Fruit fly (Drosophila melanogaster): ENCODE results near the gene CG7168.
A peak's percentile ranks its signal among the peaks of the same experiment; 100 is the strongest.

Gene CG7168

DNA sequence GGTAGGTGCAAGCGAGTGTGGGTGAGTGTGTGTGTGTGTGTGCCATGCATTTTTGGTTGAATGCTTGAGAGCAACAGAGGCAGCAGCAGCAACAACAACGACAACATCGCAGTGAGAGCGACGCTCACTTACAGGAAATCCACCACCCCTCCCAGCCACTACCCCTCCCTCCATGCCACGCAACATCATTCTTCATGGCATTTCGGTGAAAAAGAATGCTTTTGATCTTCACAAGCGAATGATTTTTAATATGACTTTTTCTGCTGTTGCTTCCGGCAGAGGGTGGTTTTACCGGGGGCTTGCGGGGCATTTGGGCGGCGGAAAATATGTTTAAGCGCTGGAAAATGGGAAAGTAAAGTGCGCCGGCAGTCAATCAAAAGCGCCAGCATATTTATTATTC is 35.7 kb upstream of the CG7168 start:
- TF ChIP-seq Dfd (GFP tag; optimal IDR thresholded peaks at IDR 0.05) = no peak
- no peak for TF ChIP-seq usp (GFP tag; optimal IDR thresholded peaks at IDR 0.05)
- no peak for TF ChIP-seq Rel (GFP tag; optimal IDR thresholded peaks at IDR 0.05)
- TF ChIP-seq Rel (tag; optimal IDR thresholded peaks at IDR 0.05) = no peak

DNA sequence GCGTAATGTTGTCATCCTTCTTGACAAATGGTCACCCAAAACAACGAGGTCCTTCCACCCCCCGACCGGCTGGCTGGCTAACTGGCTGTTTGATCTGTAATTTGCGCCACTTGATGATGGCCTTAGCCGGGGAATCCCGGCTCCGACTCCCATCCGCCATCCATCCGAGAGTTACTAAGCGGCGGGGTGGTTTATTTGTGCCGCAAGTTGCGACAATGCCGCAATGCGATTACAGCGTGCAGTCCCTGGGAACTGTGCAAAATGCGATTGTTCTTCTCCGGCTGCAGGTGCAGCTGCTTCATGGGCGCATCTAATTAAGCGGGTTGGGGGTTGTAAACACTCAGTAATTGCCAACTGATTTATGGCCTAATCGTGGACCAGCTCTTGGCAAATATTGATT is 34.1 kb upstream of the CG7168 start:
- no peak for TF ChIP-seq Sp1 (GFP tag; optimal IDR thresholded peaks at IDR 0.05)
- no peak for TF ChIP-seq dmrt93B (GFP tag; optimal IDR thresholded peaks at IDR 0.05)
- no peak for TF ChIP-seq Dif (GFP tag; optimal IDR thresholded peaks at IDR 0.05; ENCODE audit: partially characterized antibody)
- TF ChIP-seq lola (GFP tag; optimal IDR thresholded peaks at IDR 0.05) = no peak
- no peak for TF ChIP-seq Hr83 (GFP tag; optimal IDR thresholded peaks at IDR 0.05; ENCODE audit: poor library complexity, severe bottlenecking)
- TF ChIP-seq Dfd (GFP tag; optimal IDR thresholded peaks at IDR 0.05) = no peak
- no peak for TF ChIP-seq sv (GFP tag; optimal IDR thresholded peaks at IDR 0.05)
- TF ChIP-seq fru (GFP tag; optimal IDR thresholded peaks at IDR 0.05) = no peak
- no peak for TF ChIP-seq brk (GFP tag; optimal IDR thresholded peaks at IDR 0.05)
- no peak for TF ChIP-seq Myc (optimal IDR thresholded peaks at IDR 0.05)
- no peak for TF ChIP-seq Rel (GFP tag; optimal IDR thresholded peaks at IDR 0.05)
- TF ChIP-seq Rel (tag; optimal IDR thresholded peaks at IDR 0.05) = no peak
- no peak for TF ChIP-seq jim (GFP tag; optimal IDR thresholded peaks at IDR 0.05)

DNA sequence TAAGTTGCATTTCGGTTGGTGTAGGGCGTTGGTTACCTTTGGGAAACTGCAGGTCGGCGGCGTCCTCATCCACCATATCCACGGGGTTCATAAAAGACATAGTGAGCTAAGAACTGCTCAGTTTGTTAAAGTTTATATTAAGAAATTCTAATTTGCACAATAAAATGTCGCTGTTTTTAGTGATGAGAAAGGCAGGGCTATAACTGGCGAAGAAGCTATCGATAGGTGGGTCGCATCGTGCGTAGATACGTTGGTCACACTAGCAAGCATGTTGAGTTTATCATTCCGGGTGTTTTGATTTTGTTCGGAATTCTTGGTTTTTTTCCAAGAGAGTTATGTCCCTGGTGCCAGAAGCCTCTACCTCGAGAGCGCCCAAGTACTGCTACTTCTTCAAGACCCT is 29.4 kb upstream of the CG7168 start, which contains the start of the genes Ada2a, Polr2D, Tgs1 and moi:
Ada2a (minus strand) TSS at position 207 of the 400 bp plus-strand sequence.
Polr2D (minus strand) TSS at position 207 of the 400 bp plus-strand sequence.
Tgs1 (plus strand) TSS at position 250 of the 400 bp plus-strand sequence.
moi (plus strand) TSS at position 250 of the 400 bp plus-strand sequence.
- TF ChIP-seq Hr83 (GFP tag; optimal IDR thresholded peaks at IDR 0.05; ENCODE audit: poor library complexity, severe bottlenecking) = peak; percentile 38
- peak; percentile 9 for TF ChIP-seq Myc (optimal IDR thresholded peaks at IDR 0.05)
- no peak for TF ChIP-seq HLH106 (tag; optimal IDR thresholded peaks at IDR 0.05)
- no peak for TF ChIP-seq woc (GFP tag; optimal IDR thresholded peaks at IDR 0.05)

DNA sequence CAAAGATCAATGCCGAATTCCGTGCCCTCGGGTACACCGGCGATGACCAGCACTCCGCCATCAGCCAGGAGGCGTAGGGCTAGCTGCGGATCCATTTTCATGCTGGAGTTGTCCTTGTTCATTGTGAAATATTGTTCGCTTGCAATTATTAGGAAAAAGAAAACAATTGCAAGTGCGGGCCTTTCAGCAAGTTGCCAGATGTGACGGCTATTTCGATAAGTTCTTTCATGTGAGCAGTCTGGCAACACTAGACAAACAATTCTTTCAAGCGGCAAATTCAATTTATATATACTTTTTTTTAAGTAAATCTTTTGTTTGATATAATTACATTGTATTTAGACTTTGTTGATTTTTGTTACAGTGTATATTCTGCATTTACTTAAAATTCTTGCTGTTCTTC is 26.7 kb upstream of the CG7168 start, which contains the start of gene CG12320:
CG12320 (minus strand) TSS at position 157 of the 400 bp plus-strand sequence.
- no peak for TF ChIP-seq h (GFP tag; optimal IDR thresholded peaks at IDR 0.05)
- TF ChIP-seq Abd-B (GFP tag; optimal IDR thresholded peaks at IDR 0.05) = no peak
- TF ChIP-seq Vsx2 (GFP tag; optimal IDR thresholded peaks at IDR 0.05; ENCODE audit: partially characterized antibody) = no peak
- TF ChIP-seq dmrt93B (GFP tag; optimal IDR thresholded peaks at IDR 0.05) = no peak
- no peak for TF ChIP-seq CrebA (GFP tag; optimal IDR thresholded peaks at IDR 0.05; ENCODE audit: borderline replicate concordance)
- TF ChIP-seq Rel (GFP tag; optimal IDR thresholded peaks at IDR 0.05) = no peak
- TF ChIP-seq Rel (tag; optimal IDR thresholded peaks at IDR 0.05) = no peak
- TF ChIP-seq Mio (GFP tag; optimal IDR thresholded peaks at IDR 0.05) = no peak
- no peak for TF ChIP-seq Dfd (GFP tag; optimal IDR thresholded peaks at IDR 0.05)
- TF ChIP-seq sage (GFP tag; optimal IDR thresholded peaks at IDR 0.05) = no peak
- TF ChIP-seq sv (GFP tag; optimal IDR thresholded peaks at IDR 0.05) = no peak

DNA sequence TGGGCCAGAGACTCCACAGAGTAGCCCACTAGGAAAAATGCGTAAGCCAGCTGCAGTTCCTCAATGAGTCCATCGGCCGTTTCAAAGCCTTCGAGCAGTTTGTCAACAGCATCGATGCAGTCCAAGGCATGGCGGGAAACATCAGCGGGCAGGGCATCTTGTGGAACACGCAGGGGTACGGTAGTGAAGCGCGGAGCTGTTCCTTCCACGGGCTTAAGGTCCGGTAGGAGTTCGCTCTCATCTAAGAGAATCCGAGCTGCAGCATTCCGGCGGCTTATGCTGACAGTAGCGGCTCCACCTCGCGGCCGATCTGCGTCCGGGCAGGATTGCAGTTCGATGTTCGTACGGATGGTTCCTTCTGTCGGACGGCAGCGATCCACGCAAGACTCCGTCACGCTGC is 26.0 kb upstream of the CG7168 start:
- TF ChIP-seq sage (GFP tag; optimal IDR thresholded peaks at IDR 0.05) = no peak
- no peak for TF ChIP-seq dl (GFP tag; optimal IDR thresholded peaks at IDR 0.05; ENCODE audit: insufficient read depth in 1 of 2, partially characterized antibody in 2 of 2)
- no peak for TF ChIP-seq Hnf4 (GFP tag; optimal IDR thresholded peaks at IDR 0.05)
- TF ChIP-seq Vsx2 (GFP tag; optimal IDR thresholded peaks at IDR 0.05; ENCODE audit: partially characterized antibody) = no peak
- no peak for TF ChIP-seq ey (GFP tag; optimal IDR thresholded peaks at IDR 0.05)
- TF ChIP-seq lola (GFP tag; optimal IDR thresholded peaks at IDR 0.05) = no peak
- TF ChIP-seq HLH106 (tag; optimal IDR thresholded peaks at IDR 0.05) = no peak
- TF ChIP-seq h (GFP tag; optimal IDR thresholded peaks at IDR 0.05) = no peak
- no peak for TF ChIP-seq dsf (GFP tag; optimal IDR thresholded peaks at IDR 0.05; ENCODE audit: borderline replicate concordance)
- no peak for TF ChIP-seq Hr83 (GFP tag; optimal IDR thresholded peaks at IDR 0.05; ENCODE audit: poor library complexity, severe bottlenecking)
- no peak for TF ChIP-seq rgr (GFP tag; optimal IDR thresholded peaks at IDR 0.05)
- TF ChIP-seq CG32264 (GFP tag; optimal IDR thresholded peaks at IDR 0.05) = no peak
- no peak for TF ChIP-seq CrebA (GFP tag; optimal IDR thresholded peaks at IDR 0.05; ENCODE audit: borderline replicate concordance)
- no peak for TF ChIP-seq foxo (GFP tag; optimal IDR thresholded peaks at IDR 0.05)
- TF ChIP-seq Abd-B (GFP tag; optimal IDR thresholded peaks at IDR 0.05) = no peak
- TF ChIP-seq psq (GFP tag; optimal IDR thresholded peaks at IDR 0.05) = no peak
- no peak for TF ChIP-seq Sp1 (GFP tag; optimal IDR thresholded peaks at IDR 0.05)
- TF ChIP-seq fru (GFP tag; optimal IDR thresholded peaks at IDR 0.05) = no peak

All from whole organism, wandering third instar larva.